Fruit fly (Drosophila melanogaster) whole organism, embryonic: ENCODE measurements around the gene CG3277.

Source experiments
- CG10979 ChIP-seq: fragments of 200-800 bp; sonication (Bioruptor generic); optimal IDR thresholded peaks from 2 replicates; lab custom pipeline; 2018; ENCODE audit warnings: missing biosample characterization, mild to moderate bottlenecking, missing genetic modification characterization, moderate library complexity
- CG1647 ChIP-seq: fragments of 200-800 bp; sonication (Bioruptor generic); optimal IDR thresholded peaks from 3 replicates; lab custom pipeline; 2016; ENCODE audit warnings: missing biosample characterization, missing genetic modification characterization
- CG4820 ChIP-seq: fragments of 200-800 bp; sonication (Bioruptor generic); optimal IDR thresholded peaks from 3 replicates; lab custom pipeline; 2016; ENCODE audit warnings: missing biosample characterization, missing genetic modification characterization
- nmo ChIP-seq: fragments of 200-800 bp; sonication (Bioruptor generic); optimal IDR thresholded peaks from 2 replicates; lab custom pipeline; 2018; ENCODE audit warnings: missing biosample characterization, mild to moderate bottlenecking, missing genetic modification characterization, moderate library complexity

- no peak for TF ChIP-seq nmo (GFP tag; lab: Kevin White, UChicago)
- TF ChIP-seq CG1647 (GFP tag; lab: Kevin White, UChicago), result no peak
- no peak for TF ChIP-seq CG10979 (tag; lab: Kevin White, UChicago)
- TF ChIP-seq CG4820 (GFP tag; lab: Kevin White, UChicago), result no peak
These were observed 34.8 kb upstream of the CG3277 start, which contains the start of gene CG3347 for dm6 chr2L:3269137-3269536.
